Fruit fly (Drosophila melanogaster) whole organism, prepupa: Measurements from ENCODE around the gene Gem4c.
"Not testable (repeated sequence)": the region's sequence is repeated elsewhere in the genome, so short reads cannot be mapped to it uniquely, and the experiment has no call there.

ENCODE experiments used
- Blimp-1 ChIP-seq: fragments of 200-800 bp; sonication (Bioruptor generic); optimal IDR thresholded peaks from 3 replicates; lab custom pipeline; 2017; ENCODE audit warnings: missing biosample characterization, missing genetic modification characterization, mild to moderate bottlenecking, moderate library complexity, missing genetic modification reagents
- CG10631 ChIP-seq: fragments of 200-800 bp; sonication (Bioruptor generic); optimal IDR thresholded peaks from 2 replicates; lab custom pipeline; 2016; ENCODE audit warnings: missing biosample characterization, missing genetic modification characterization
- CG10669 ChIP-seq: fragments of 200-800 bp; sonication (Bioruptor generic); optimal IDR thresholded peaks from 3 replicates; lab custom pipeline; 2018; ENCODE audit warnings: missing biosample characterization, mild to moderate bottlenecking, missing genetic modification characterization, moderate library complexity
- CG11294 ChIP-seq: fragments of 200-800 bp; sonication (Bioruptor generic); IDR thresholded peaks from 2 replicates; pipeline ENCODE4 v1.3.6; 2022; ENCODE audit warnings: missing biosample characterization, missing genetic modification characterization
- CG11762 ChIP-seq: fragments of 200-800 bp; sonication (Bioruptor generic); optimal IDR thresholded peaks from 3 replicates; lab custom pipeline; 2016; ENCODE audit warnings: missing biosample characterization, missing genetic modification characterization; ENCODE audit not compliant: insufficient read depth
- CG11902 ChIP-seq: fragments of 200-800 bp; sonication (Bioruptor generic); optimal IDR thresholded peaks from 3 replicates; lab custom pipeline; 2016; ENCODE audit warnings: missing biosample characterization, missing genetic modification characterization
- CG16779 ChIP-seq: fragments of 200-800 bp; sonication (Bioruptor generic); optimal IDR thresholded peaks from 3 replicates; lab custom pipeline; 2017; ENCODE audit warnings: missing biosample characterization, mild to moderate bottlenecking, missing genetic modification characterization
- CG3032 ChIP-seq: fragments of 200-800 bp; optimal IDR thresholded peaks from 2 replicates; lab custom pipeline; 2019; ENCODE audit warnings: missing biosample characterization, mild to moderate bottlenecking, missing genetic modification characterization, moderate library complexity
- CG31627 ChIP-seq: fragments of 200-800 bp; sonication (Bioruptor generic); optimal IDR thresholded peaks from 3 replicates; lab custom pipeline; 2016; ENCODE audit warnings: missing biosample characterization, missing genetic modification characterization
- CG34406 ChIP-seq: fragments of 200-800 bp; sonication (Bioruptor generic); optimal IDR thresholded peaks from 3 replicates; lab custom pipeline; 2016; ENCODE audit warnings: missing biosample characterization, missing genetic modification characterization
- CG4318 ChIP-seq: fragments of 200-800 bp; sonication (Bioruptor generic); optimal IDR thresholded peaks from 3 replicates; lab custom pipeline; 2017; ENCODE audit warnings: missing biosample characterization, mild to moderate bottlenecking, missing genetic modification characterization
- CG6163 ChIP-seq: fragments of 200-800 bp; sonication (Bioruptor generic); IDR thresholded peaks from 3 replicates; pipeline ENCODE4 v1.3.6; 2022; ENCODE audit warnings: missing biosample characterization, missing genetic modification characterization
- CG6276 ChIP-seq: fragments of 200-800 bp; sonication (Bioruptor generic); optimal IDR thresholded peaks from 2 replicates; lab custom pipeline; 2017; ENCODE audit warnings: missing biosample characterization, mild to moderate bottlenecking, missing genetic modification characterization
- CG6792 ChIP-seq: fragments of 200-800 bp; sonication (Bioruptor generic); optimal IDR thresholded peaks from 3 replicates; lab custom pipeline; 2016; ENCODE audit warnings: missing biosample characterization, missing genetic modification characterization
- CG6808 ChIP-seq: fragments of 200-800 bp; sonication (Bioruptor generic); optimal IDR thresholded peaks from 3 replicates; lab custom pipeline; 2017; ENCODE audit warnings: missing biosample characterization, missing genetic modification characterization, mild to moderate bottlenecking, moderate library complexity, missing genetic modification reagents
- CG6854 ChIP-seq: fragments of 200-800 bp; sonication (Bioruptor generic); optimal IDR thresholded peaks from 2 replicates; lab custom pipeline; 2017; ENCODE audit warnings: missing biosample characterization, mild to moderate bottlenecking, missing genetic modification characterization
- CG7368 ChIP-seq: fragments of 200-800 bp; sonication (Bioruptor generic); optimal IDR thresholded peaks from 3 replicates; lab custom pipeline; 2016; ENCODE audit warnings: missing biosample characterization, missing genetic modification characterization
- CG8319 ChIP-seq: fragments of 200-800 bp; sonication (Bioruptor generic); optimal IDR thresholded peaks from 3 replicates; lab custom pipeline; 2016; ENCODE audit warnings: missing biosample characterization, missing genetic modification characterization
- CG8632 ChIP-seq: fragments of 200-800 bp; sonication (Bioruptor generic); optimal IDR thresholded peaks from 3 replicates; lab custom pipeline; 2016; ENCODE audit warnings: missing biosample characterization, missing genetic modification characterization
- CG9139 ChIP-seq: fragments of 200-800 bp; sonication (Bioruptor generic); optimal IDR thresholded peaks from 3 replicates; lab custom pipeline; 2017; ENCODE audit warnings: missing biosample characterization, mild to moderate bottlenecking, missing genetic modification characterization
- Eip75B ChIP-seq: fragments of 200-800 bp; sonication (Bioruptor generic); optimal IDR thresholded peaks from 3 replicates; lab custom pipeline; 2016; ENCODE audit warnings: missing biosample characterization, missing genetic modification characterization
- Eip78C ChIP-seq: fragments of 200-800 bp; sonication (Bioruptor generic); peaks from one replicate; lab custom pipeline; 2016; ENCODE audit warnings: missing biosample characterization, missing genetic modification characterization
- Eip93F ChIP-seq: fragments of 200-800 bp; sonication (Bioruptor generic); optimal IDR thresholded peaks from 2 replicates; lab custom pipeline; 2016; ENCODE audit warnings: missing biosample characterization, mild to moderate bottlenecking, missing genetic modification characterization
- Gug ChIP-seq: fragments of 200-800 bp; sonication (Bioruptor generic); IDR thresholded peaks from 2 replicates; pipeline ENCODE4 v1.3.6; 2022; ENCODE audit warnings: missing biosample characterization, missing genetic modification characterization
- Lpt ChIP-seq: fragments of 200-800 bp; sonication (Bioruptor generic); optimal IDR thresholded peaks from 3 replicates; lab custom pipeline; 2016; ENCODE audit warnings: missing biosample characterization, missing genetic modification characterization
- Met ChIP-seq: fragments of 200-800 bp; sonication (Bioruptor generic); optimal IDR thresholded peaks from 3 replicates; lab custom pipeline; 2016; ENCODE audit warnings: missing biosample characterization, missing genetic modification characterization
- OdsH ChIP-seq: fragments of 200-800 bp; sonication (Bioruptor generic); optimal IDR thresholded peaks from 3 replicates; lab custom pipeline; 2016; ENCODE audit warnings: missing biosample characterization, missing genetic modification characterization
- Smox ChIP-seq: fragments of 200-800 bp; sonication (Bioruptor generic); optimal IDR thresholded peaks from 3 replicates; lab custom pipeline; 2016; ENCODE audit warnings: missing biosample characterization, missing genetic modification characterization
- Sox102F ChIP-seq: fragments of 200-800 bp; sonication (Bioruptor generic); optimal IDR thresholded peaks from 2 replicates; lab custom pipeline; 2016; ENCODE audit warnings: missing biosample characterization, mild to moderate bottlenecking, missing genetic modification characterization
- Sox14 ChIP-seq: fragments of 200-800 bp; sonication (Bioruptor generic); optimal IDR thresholded peaks from 3 replicates; lab custom pipeline; 2016; ENCODE audit warnings: missing biosample characterization, missing genetic modification characterization
- Sox15 ChIP-seq: fragments of 200-800 bp; sonication (Bioruptor generic); optimal IDR thresholded peaks from 3 replicates; lab custom pipeline; 2016; ENCODE audit warnings: missing biosample characterization, missing genetic modification characterization
- achi ChIP-seq: fragments of 200-800 bp; sonication (Bioruptor generic); optimal IDR thresholded peaks from 3 replicates; lab custom pipeline; 2016; ENCODE audit warnings: missing biosample characterization, missing genetic modification characterization
- cyc ChIP-seq: fragments of 200-800 bp; sonication (Bioruptor generic); optimal IDR thresholded peaks from 3 replicates; lab custom pipeline; 2016; ENCODE audit warnings: missing biosample characterization, missing genetic modification characterization
- dac ChIP-seq: fragments of 200-800 bp; sonication (Bioruptor generic); optimal IDR thresholded peaks from 2 replicates; lab custom pipeline; 2017; ENCODE audit warnings: missing biosample characterization, mild to moderate bottlenecking, missing genetic modification characterization
- dsx ChIP-seq: fragments of 200-800 bp; optimal IDR thresholded peaks from 3 replicates; lab custom pipeline; 2019; ENCODE audit warnings: missing biosample characterization, mild to moderate bottlenecking, missing genetic modification characterization, moderate library complexity; ENCODE audit not compliant: poor library complexity, severe bottlenecking
- eg ChIP-seq: fragments of 200-800 bp; sonication (Bioruptor generic); IDR thresholded peaks from 3 replicates; pipeline ENCODE4 v1.3.6; 2022; ENCODE audit warnings: missing biosample characterization, missing genetic modification characterization
- esn ChIP-seq: fragments of 200-800 bp; sonication (Bioruptor generic); optimal IDR thresholded peaks from 2 replicates; lab custom pipeline; 2016; ENCODE audit warnings: missing biosample characterization, mild to moderate bottlenecking, missing genetic modification characterization, moderate library complexity
- fd59A ChIP-seq: fragments of 200-800 bp; sonication (Bioruptor generic); optimal IDR thresholded peaks from 2 replicates; lab custom pipeline; 2017; ENCODE audit warnings: missing biosample characterization, mild to moderate bottlenecking, missing genetic modification characterization, missing genetic modification reagents
- fd85E ChIP-seq: fragments of 200-800 bp; sonication (Bioruptor generic); optimal IDR thresholded peaks from 3 replicates; lab custom pipeline; 2016; ENCODE audit warnings: missing biosample characterization, missing genetic modification characterization
- fkh ChIP-seq: fragments of 200-800 bp; sonication (Bioruptor generic); optimal IDR thresholded peaks from 3 replicates; lab custom pipeline; 2017; ENCODE audit warnings: missing biosample characterization, mild to moderate bottlenecking, missing genetic modification characterization, moderate library complexity
- net ChIP-seq: fragments of 200-800 bp; sonication (Bioruptor generic); optimal IDR thresholded peaks from 3 replicates; lab custom pipeline; 2016; ENCODE audit warnings: missing biosample characterization, missing genetic modification characterization
- salr ChIP-seq, 2 experiments: fragments of 200-800 bp; sonication (Bioruptor generic); optimal IDR thresholded peaks; 3 replicates each; lab custom pipeline; 2016 to 2018; ENCODE audit warnings: missing biosample characterization in 2 of 2, missing genetic modification characterization in 2 of 2, mild to moderate bottlenecking in 1 of 2
- spab ChIP-seq: fragments of 200-800 bp; sonication (Bioruptor generic); optimal IDR thresholded peaks from 2 replicates; lab custom pipeline; 2017; ENCODE audit warnings: missing biosample characterization, mild to moderate bottlenecking, missing genetic modification characterization, missing genetic modification reagents
- ss ChIP-seq, 2 experiments: fragments of 200-800 bp; sonication (Bioruptor generic); optimal IDR thresholded peaks; 2 replicates in 1 of 2; 3 replicates in 1 of 2; lab custom pipeline; 2017 to 2018; ENCODE audit warnings: mild to moderate bottlenecking in 2 of 2, missing biosample characterization in 2 of 2, missing genetic modification characterization in 2 of 2, moderate library complexity in 1 of 2
- svp ChIP-seq: fragments of 200-800 bp; sonication (Bioruptor generic); peaks from one replicate; lab custom pipeline; 2016; ENCODE audit warnings: missing biosample characterization, missing genetic modification characterization
- topi ChIP-seq: fragments of 200-800 bp; sonication (Bioruptor generic); optimal IDR thresholded peaks from 3 replicates; lab custom pipeline; 2016; ENCODE audit warnings: missing biosample characterization, missing genetic modification characterization
- vri ChIP-seq: fragments of 200-800 bp; sonication (Bioruptor generic); optimal IDR thresholded peaks from 3 replicates; lab custom pipeline; 2016; ENCODE audit warnings: missing biosample characterization, mild to moderate bottlenecking, missing genetic modification characterization

Gem4c gene

DNA sequence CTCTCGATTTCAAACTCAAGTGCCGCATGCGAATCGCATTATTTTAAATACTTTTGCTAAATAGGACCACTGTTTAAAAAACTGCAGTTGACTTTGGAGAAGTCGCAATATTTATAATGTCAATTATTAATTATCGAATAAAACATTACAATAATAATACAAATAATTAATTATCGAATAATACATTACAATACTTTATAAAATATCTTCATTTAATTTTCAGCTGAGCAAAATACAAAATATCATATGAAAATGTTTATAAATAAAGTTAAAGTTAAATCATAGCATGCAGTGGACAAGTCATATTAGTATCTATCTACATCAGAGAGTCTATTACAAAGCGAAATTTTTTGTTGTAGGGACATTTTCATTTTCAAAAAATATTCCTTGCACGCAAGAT lies 4.3 kb upstream of the Gem4c start, which contains the start of gene Gem4b:
Gene Gem4b (plus strand): TSS at position 301 of the 400 bp plus-strand sequence.
- TF ChIP-seq Smox (GFP tag; lab: Kevin White, UChicago); CG3032; Sox14 (GFP tag; lab: Kevin White, UChicago): not testable (repeated sequence)

DNA sequence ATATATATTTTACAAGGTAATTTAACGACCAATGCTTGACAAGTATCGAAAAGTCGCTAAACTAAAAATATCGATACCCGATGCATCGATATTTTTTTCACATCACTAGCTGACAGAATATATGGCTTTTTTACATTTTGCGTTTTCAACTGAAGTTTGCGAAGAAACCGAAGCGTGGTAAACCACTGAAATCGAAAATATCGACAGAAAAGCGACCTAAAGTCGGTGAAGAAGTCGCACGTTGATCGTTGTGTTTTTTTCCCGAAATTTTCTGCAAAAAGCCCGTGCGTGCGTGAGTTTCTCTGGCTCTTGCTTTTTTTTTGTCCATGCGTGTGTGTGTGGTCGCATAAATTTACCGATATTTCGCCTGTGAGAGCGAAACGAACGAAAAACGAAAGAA lies 4.0 kb downstream of the Gem4c start, which contains the start of gene Vap33:
Gene Vap33 (plus strand): TSS at position 87 of the 400 bp plus-strand sequence.
- TF ChIP-seq CG6808 (GFP tag; lab: Kevin White, UChicago) (no peak), spab (GFP tag; lab: Kevin White, UChicago) (no peak), esn (GFP tag; lab: Kevin White, UChicago) (no peak), net (no peak), CG6276 (GFP tag; lab: Kevin White, UChicago) (peak; percentile 7), CG11902 (GFP tag; lab: Kevin White, UChicago) (no peak), Eip78C (GFP tag; lab: Kevin White, UChicago) (peak; percentile 44), CG6792 (GFP tag; lab: Kevin White, UChicago) (no peak), salr (GFP tag; optimal IDR thresholded peaks at IDR 0.05; lab: Kevin White, UChicago) (no peak), CG34406 (GFP tag; lab: Kevin White, UChicago) (no peak), CG7368 (GFP tag; lab: Kevin White, UChicago) (no peak), vri (GFP tag; lab: Kevin White, UChicago) (no peak), CG11762 (GFP tag; lab: Kevin White, UChicago) (no peak), Gug (GFP tag; lab: Robert Waterston, UW) (no peak), achi (GFP tag; lab: Kevin White, UChicago) (no peak), fd85E (GFP tag; lab: Kevin White, UChicago) (no peak), CG4318 (GFP tag; lab: Kevin White, UChicago) (no peak), Eip75B (no peak), Lpt (no peak), Met (no peak), Sox102F (no peak), Eip93F (GFP tag; lab: Kevin White, UChicago) (no peak), Blimp-1 (GFP tag; lab: Kevin White, UChicago) (no peak), Sox14 (GFP tag; lab: Kevin White, UChicago) (no peak), Sox15 (no peak), CG10631 (GFP tag; lab: Kevin White, UChicago) (no peak), CG10669 (no peak), CG16779 (peak; percentile 8), CG9139 (no peak), OdsH (GFP tag; lab: Kevin White, UChicago) (no peak), dsx (GFP tag; lab: Kevin White, UChicago) (no peak), CG31627 (no peak), ss (GFP tag; optimal IDR thresholded peaks at IDR 0.05; lab: Kevin White, UChicago) (peak; percentile 39 to 48), CG6163 (peak; percentile 57; the same call in 2 of the 3 replicates), CG8632 (GFP tag; lab: Kevin White, UChicago) (no peak), cyc (GFP tag; lab: Kevin White, UChicago) (no peak), eg (GFP tag; lab: Robert Waterston, UW) (0 out of 3 replicates have a peak, but pooled peaks have one; percentile 41), fkh (GFP tag; lab: Kevin White, UChicago) (no peak), dac (GFP tag; lab: Kevin White, UChicago) (no peak), fd59A (GFP tag; lab: Kevin White, UChicago) (no peak), CG6854 (GFP tag; lab: Kevin White, UChicago) (no peak), CG11294 (GFP tag; lab: Robert Waterston, UW) (no peak), topi (GFP tag; lab: Kevin White, UChicago) (no peak), CG8319 (GFP tag; lab: Kevin White, UChicago) (no peak), CG3032 (no peak), svp (GFP tag; lab: Kevin White, UChicago) (no peak)
